Fruit fly (Drosophila melanogaster) whole organism, wandering third instar larva: ENCODE results near the gene CG7024.

Source experiments
- CG32264 ChIP-seq: fragments of 200-800 bp; sonication (Bioruptor generic); optimal IDR thresholded peaks from 2 replicates; lab custom pipeline; 2016; ENCODE audit warnings: missing biosample characterization, missing genetic modification characterization
- CG9705 ChIP-seq: fragments of 200-800 bp; sonication (Bioruptor generic); optimal IDR thresholded peaks from 2 replicates; lab custom pipeline; 2018; ENCODE audit warnings: missing biosample characterization, mild to moderate bottlenecking, missing genetic modification characterization
- CrebA ChIP-seq: fragments of 200-800 bp; sonication (Bioruptor generic); optimal IDR thresholded peaks from 2 replicates; lab custom pipeline; 2016; ENCODE audit warnings: missing biosample characterization, mild to moderate bottlenecking, missing genetic modification characterization, borderline replicate concordance
- Dif ChIP-seq: fragments of 200-275, 200-300 bp; sonication (Bioruptor generic); optimal IDR thresholded peaks from 2 replicates; lab custom pipeline; 2018; ENCODE audit warnings: missing biosample characterization, missing genetic modification characterization; ENCODE audit not compliant: partially characterized antibody
- GATAd ChIP-seq: sonication (Bioruptor generic); optimal IDR thresholded peaks from 2 replicates; lab custom pipeline; 2016; ENCODE audit warnings: missing biosample characterization, missing genetic modification characterization
- HLH106 ChIP-seq: fragments of 200-800 bp; optimal IDR thresholded peaks from 3 replicates; lab custom pipeline; 2019; ENCODE audit warnings: missing biosample characterization, mild to moderate bottlenecking, missing genetic modification characterization, moderate library complexity
- Hnf4 ChIP-seq: fragments of 200-800 bp; sonication (Bioruptor generic); optimal IDR thresholded peaks from 2 replicates; lab custom pipeline; 2016; ENCODE audit warnings: missing biosample characterization, mild to moderate bottlenecking, missing genetic modification characterization
- Hr78 ChIP-seq: fragments of >200 bp; optimal IDR thresholded peaks from 2 replicates; lab custom pipeline; 2017; ENCODE audit warnings: missing biosample characterization, missing genetic modification characterization
- Hr83 ChIP-seq: fragments of 200-300 bp; sonication (Bioruptor generic); optimal IDR thresholded peaks from 2 replicates; lab custom pipeline; 2016; ENCODE audit warnings: missing biosample characterization, mild to moderate bottlenecking, missing genetic modification characterization, moderate library complexity; ENCODE audit not compliant: poor library complexity, severe bottlenecking
- Jra ChIP-seq: sonication (Bioruptor generic); optimal IDR thresholded peaks from 2 replicates; lab custom pipeline; 2016; ENCODE audit warnings: missing biosample characterization, missing genetic modification characterization
- Mio ChIP-seq: sonication (Bioruptor generic); optimal IDR thresholded peaks from 2 replicates; lab custom pipeline; 2016; ENCODE audit warnings: missing biosample characterization, missing genetic modification characterization
- Myc ChIP-seq: fragments of >200 bp; optimal IDR thresholded peaks from 2 replicates; lab custom pipeline; 2017
- N ChIP-seq: fragments of >200 bp; optimal IDR thresholded peaks from 2 replicates; lab custom pipeline; 2018; ENCODE audit warnings: missing biosample characterization, missing external identifiers, missing genetic modification characterization
- OdsH ChIP-seq: fragments of 200-800 bp; sonication (Bioruptor generic); optimal IDR thresholded peaks from 2 replicates; lab custom pipeline; 2016; ENCODE audit warnings: missing biosample characterization, mild to moderate bottlenecking, missing genetic modification characterization
- Rel ChIP-seq, 2 experiments: fragments of 200-800 bp; sonication (Bioruptor generic) in 1 of 2; optimal IDR thresholded peaks; 2 replicates in 1 of 2; 3 replicates in 1 of 2; lab custom pipeline; 2016 to 2019; ENCODE audit warnings: mild to moderate bottlenecking in 2 of 2, missing biosample characterization in 2 of 2, missing genetic modification characterization in 2 of 2, moderate library complexity in 1 of 2
- Sp1 ChIP-seq: fragments of 200-800 bp; sonication (Bioruptor generic); optimal IDR thresholded peaks from 3 replicates; lab custom pipeline; 2019; ENCODE audit warnings: missing biosample characterization, mild to moderate bottlenecking, missing genetic modification characterization, moderate library complexity
- Vsx2 ChIP-seq: fragments of 200-300, 225-300 bp; sonication (Bioruptor generic); optimal IDR thresholded peaks from 2 replicates; lab custom pipeline; 2018; ENCODE audit warnings: missing biosample characterization, missing genetic modification characterization; ENCODE audit not compliant: partially characterized antibody
- br ChIP-seq: fragments of 200-800 bp; sonication (Bioruptor generic); optimal IDR thresholded peaks from 2 replicates; lab custom pipeline; 2016; ENCODE audit warnings: missing biosample characterization, missing genetic modification characterization
- brk ChIP-seq: fragments of 200-800 bp; sonication (Bioruptor generic); optimal IDR thresholded peaks from 2 replicates; lab custom pipeline; 2016; ENCODE audit warnings: missing biosample characterization, mild to moderate bottlenecking, missing genetic modification characterization
- dl ChIP-seq, 2 experiments: fragments of 175-275, 200-275 bp in 1 of 2; fragments of 200-275 bp in 1 of 2; sonication (Bioruptor generic); optimal IDR thresholded peaks; lab custom pipeline; 2018; ENCODE audit warnings: mild to moderate bottlenecking in 2 of 2, missing biosample characterization in 2 of 2, missing genetic modification characterization in 2 of 2, moderate library complexity in 2 of 2; ENCODE audit not compliant: partially characterized antibody in 2 of 2, insufficient read depth in 1 of 2
- dsf ChIP-seq: sonication (Bioruptor generic); optimal IDR thresholded peaks from 2 replicates; lab custom pipeline; 2016; ENCODE audit warnings: missing biosample characterization, missing genetic modification characterization, borderline replicate concordance
- ey ChIP-seq: fragments of 200-800 bp; sonication (Bioruptor generic); optimal IDR thresholded peaks from 2 replicates; lab custom pipeline; 2016; ENCODE audit warnings: missing biosample characterization, missing genetic modification characterization
- foxo ChIP-seq, 2 experiments: fragments of 200-800 bp; sonication (Bioruptor generic); optimal IDR thresholded peaks; 2 replicates in 1 of 2; 3 replicates in 1 of 2; lab custom pipeline; 2016 to 2017; ENCODE audit warnings: missing biosample characterization in 2 of 2, missing genetic modification characterization in 2 of 2
- fru ChIP-seq: fragments of 200-800 bp; sonication (Bioruptor generic); optimal IDR thresholded peaks from 3 replicates; lab custom pipeline; 2016; ENCODE audit warnings: missing biosample characterization, mild to moderate bottlenecking, missing genetic modification characterization
- h ChIP-seq: fragments of 200-800 bp; sonication (Bioruptor generic); optimal IDR thresholded peaks from 3 replicates; lab custom pipeline; 2016; ENCODE audit warnings: missing biosample characterization, mild to moderate bottlenecking, missing genetic modification characterization
- jim ChIP-seq: fragments of 175-275, 200-325 bp; sonication (Bioruptor generic); optimal IDR thresholded peaks from 2 replicates; lab custom pipeline; 2016; ENCODE audit warnings: missing biosample characterization, mild to moderate bottlenecking, missing genetic modification characterization
- lola ChIP-seq: fragments of >200 bp; optimal IDR thresholded peaks from 2 replicates; lab custom pipeline; 2017; ENCODE audit warnings: missing biosample characterization, missing genetic modification characterization
- pan ChIP-seq: fragments of >200 bp; optimal IDR thresholded peaks from 2 replicates; lab custom pipeline; 2017
- psq ChIP-seq: fragments of 200-800 bp; sonication (Bioruptor generic); optimal IDR thresholded peaks from 3 replicates; lab custom pipeline; 2017; ENCODE audit warnings: missing biosample characterization, mild to moderate bottlenecking, missing genetic modification characterization, moderate library complexity
- rgr ChIP-seq: fragments of 200-800 bp; sonication (Bioruptor generic); optimal IDR thresholded peaks from 3 replicates; lab custom pipeline; 2016; ENCODE audit warnings: missing biosample characterization, mild to moderate bottlenecking, missing genetic modification characterization
- sv ChIP-seq: fragments of 200-800 bp; sonication (Bioruptor generic); optimal IDR thresholded peaks from 3 replicates; lab custom pipeline; 2016; ENCODE audit warnings: missing biosample characterization, missing genetic modification characterization
- tai ChIP-seq: sonication (Bioruptor generic); optimal IDR thresholded peaks from 2 replicates; lab custom pipeline; 2016; ENCODE audit warnings: missing biosample characterization, missing genetic modification characterization
- usp ChIP-seq: fragments of >200 bp; optimal IDR thresholded peaks from 2 replicates; lab custom pipeline; 2017; ENCODE audit warnings: missing biosample characterization, missing genetic modification characterization
- woc ChIP-seq: sonication (Bioruptor generic); optimal IDR thresholded peaks from 2 replicates; lab custom pipeline; 2016; ENCODE audit warnings: missing biosample characterization, mild to moderate bottlenecking, missing genetic modification characterization

CG7024 gene

dm6 chrX:4686723-4687122, 18.4 kb upstream of the CG7024 start, which contains the start of gene Pp2C1:
Gene Pp2C1 (minus strand): TSS chrX:4686903.
- TF ChIP-seq pan (lab: Kevin White, UChicago) (no peak), jim (GFP tag; lab: Kevin White, UChicago) (no peak), woc (peak; percentile 21), HLH106 (tag; lab: Kevin White, UChicago) (no peak), Hr83 (GFP tag; lab: Kevin White, UChicago) (peak; percentile 24), CG9705 (GFP tag; lab: Kevin White, UChicago) (no peak), Mio (GFP tag; lab: Kevin White, UChicago) (no peak), Rel (GFP tag; optimal IDR thresholded peaks at IDR 0.05; lab: Kevin White, UChicago) (no peak), Rel (tag; optimal IDR thresholded peaks at IDR 0.05; lab: Kevin White, UChicago) (peak; percentile 39), Hnf4 (GFP tag; lab: Kevin White, UChicago) (peak; percentile 31)

dm6 chrX:4687778-4688399, 17.2 kb upstream of the CG7024 start, which contains the start of gene ctp:
Gene ctp (plus strand): TSS chrX:4687800.
- TF ChIP-seq Myc (lab: Kevin White, UChicago), result peak; percentile 75
- peak in 1 of 2 experiments; percentile 60 for TF ChIP-seq foxo (GFP tag; optimal IDR thresholded peaks at IDR 0.05; lab: Kevin White, UChicago)
- TF ChIP-seq ey (GFP tag; lab: Kevin White, UChicago), result peak; percentile 52
- no peak for TF ChIP-seq Hr78 (GFP tag; lab: Kevin White, UChicago)
- peak; percentile 65 for TF ChIP-seq br (GFP tag; lab: Kevin White, UChicago)
- peak; percentile 38 for TF ChIP-seq Rel (GFP tag; optimal IDR thresholded peaks at IDR 0.05; lab: Kevin White, UChicago)
- peak; percentile 98 for TF ChIP-seq Rel (tag; optimal IDR thresholded peaks at IDR 0.05; lab: Kevin White, UChicago)
- TF ChIP-seq OdsH, result peak; percentile 19
- peak; percentile 59 for TF ChIP-seq Sp1
- no peak for TF ChIP-seq Mio (GFP tag; lab: Kevin White, UChicago)
- TF ChIP-seq rgr, result peak; percentile 52
- peak; percentile 20 for TF ChIP-seq psq (GFP tag; lab: Kevin White, UChicago)
- TF ChIP-seq CG32264, result peak; percentile 30
- TF ChIP-seq fru (GFP tag; lab: Kevin White, UChicago), result peak; percentile 54
- TF ChIP-seq usp (GFP tag; lab: Kevin White, UChicago), result no peak
- no peak for TF ChIP-seq CrebA
- peak; percentile 82 for TF ChIP-seq woc
- TF ChIP-seq CG9705 (GFP tag; lab: Kevin White, UChicago), result peak; percentile 14
- no peak for TF ChIP-seq lola
- peak; percentile 12 for TF ChIP-seq sv (GFP tag; lab: Kevin White, UChicago)
- TF ChIP-seq brk (GFP tag; lab: Kevin White, UChicago), result no peak
- peak; percentile 67 for TF ChIP-seq Hr83 (GFP tag; lab: Kevin White, UChicago)
- peak; percentile 46 for TF ChIP-seq HLH106 (tag; lab: Kevin White, UChicago)
- peak; percentile 63 for TF ChIP-seq h (GFP tag; lab: Kevin White, UChicago)
- peak in 1 of 2 experiments; percentile 40 for TF ChIP-seq dl (GFP tag; optimal IDR thresholded peaks at IDR 0.05; lab: Kevin White, UChicago; ENCODE audit: insufficient read depth in 1 of 2, partially characterized antibody in 2 of 2)
- peak; percentile 58 for TF ChIP-seq Hnf4 (GFP tag; lab: Kevin White, UChicago)
- TF ChIP-seq GATAd (GFP tag; lab: Kevin White, UChicago), result no peak
- TF ChIP-seq Dif (GFP tag; lab: Kevin White, UChicago), result peak; percentile 76
- TF ChIP-seq tai (GFP tag; lab: Kevin White, UChicago), result peak; percentile 65
- no peak for TF ChIP-seq dsf (GFP tag; lab: Kevin White, UChicago)
- peak; percentile 77 for TF ChIP-seq Jra (GFP tag; lab: Kevin White, UChicago)
- TF ChIP-seq, all 38 proteins: peak for 22

dm6 chrX:4690767-4691166, 14.3 kb upstream of the CG7024 start:
- no peak for TF ChIP-seq tai (GFP tag; lab: Kevin White, UChicago)
- TF ChIP-seq Dif (GFP tag; lab: Kevin White, UChicago), result no peak
- no peak for TF ChIP-seq woc
- TF ChIP-seq Hr78 (GFP tag; lab: Kevin White, UChicago), result no peak
- no peak for TF ChIP-seq brk (GFP tag; lab: Kevin White, UChicago)
- TF ChIP-seq N, result no peak
- no peak for TF ChIP-seq psq (GFP tag; lab: Kevin White, UChicago)
- TF ChIP-seq h (GFP tag; lab: Kevin White, UChicago), result no peak
- TF ChIP-seq CG32264, result no peak
- TF ChIP-seq rgr, result no peak
- no peak for TF ChIP-seq OdsH
- no peak for TF ChIP-seq br (GFP tag; lab: Kevin White, UChicago)
- TF ChIP-seq Myc (lab: Kevin White, UChicago), result no peak
- no peak for TF ChIP-seq dsf (GFP tag; lab: Kevin White, UChicago)
- no peak for TF ChIP-seq Vsx2
- TF ChIP-seq sv (GFP tag; lab: Kevin White, UChicago), result no peak
- no peak for TF ChIP-seq jim (GFP tag; lab: Kevin White, UChicago)
